Fruit fly (Drosophila melanogaster) whole organism, embryonic: ENCODE data around the gene NANS.

Experiments
- CG1024 ChIP-seq: fragments of 200-800 bp; sonication (Bioruptor generic); IDR thresholded peaks from 2 replicates; pipeline ENCODE4 v1.3.6; 2022; ENCODE audit warnings: missing biosample characterization, missing genetic modification characterization
- CG10321 ChIP-seq: fragments of 200-800 bp; sonication (Bioruptor generic); IDR thresholded peaks from 2 replicates; pipeline ENCODE4 v1.3.6; 2022; ENCODE audit warnings: missing biosample characterization, missing genetic modification characterization
- CG11504 ChIP-seq: fragments of 200-800 bp; sonication (Bioruptor generic); optimal IDR thresholded peaks from 3 replicates; lab custom pipeline; 2019; ENCODE audit warnings: missing biosample characterization, mild to moderate bottlenecking, missing genetic modification characterization, moderate library complexity
- CG11695 ChIP-seq: fragments of 200-800 bp; sonication (Bioruptor generic); IDR thresholded peaks from 3 replicates; pipeline ENCODE4 v1.3.6; 2022; ENCODE audit warnings: missing biosample characterization, missing genetic modification characterization
- CG12769 ChIP-seq: fragments of 200-800 bp; sonication (Bioruptor generic); optimal IDR thresholded peaks from 2 replicates; lab custom pipeline; 2019; ENCODE audit warnings: missing biosample characterization, mild to moderate bottlenecking, missing genetic modification characterization, moderate library complexity
- CG15269 ChIP-seq: fragments of 200-800 bp; sonication (Bioruptor generic); optimal IDR thresholded peaks from 2 replicates; lab custom pipeline; 2018; ENCODE audit warnings: missing biosample characterization, mild to moderate bottlenecking, missing genetic modification characterization, moderate library complexity
- CG17829 ChIP-seq: fragments of 200-800 bp; optimal IDR thresholded peaks from 2 replicates; lab custom pipeline; 2019; ENCODE audit warnings: missing biosample characterization, mild to moderate bottlenecking, missing genetic modification characterization, moderate library complexity
- CG1832 ChIP-seq: fragments of 200-800 bp; sonication (Bioruptor generic); optimal IDR thresholded peaks from 2 replicates; lab custom pipeline; 2017; ENCODE audit warnings: missing biosample characterization, mild to moderate bottlenecking, missing genetic modification characterization, inconsistent platforms
- CG2120 ChIP-seq: fragments of 200-800 bp; sonication (Bioruptor generic); optimal IDR thresholded peaks from 3 replicates; lab custom pipeline; 2016; ENCODE audit warnings: missing biosample characterization, missing genetic modification characterization
- CG2678 ChIP-seq: fragments of 200-800 bp; sonication (Bioruptor generic); optimal IDR thresholded peaks from 3 replicates; lab custom pipeline; 2019; ENCODE audit warnings: missing biosample characterization, mild to moderate bottlenecking, missing genetic modification characterization, moderate library complexity
- CG31224 ChIP-seq: fragments of 200-800 bp; sonication (Bioruptor generic); IDR thresholded peaks from 2 replicates; pipeline ENCODE4 v1.3.6; 2022; ENCODE audit warnings: missing biosample characterization, missing genetic modification characterization
- CG31441 ChIP-seq: fragments of 200-800 bp; sonication (Bioruptor generic); IDR thresholded peaks from 2 replicates; pipeline ENCODE4 v1.3.6; 2022; ENCODE audit warnings: missing biosample characterization, missing genetic modification characterization
- CG32532 ChIP-seq: fragments of 200-800 bp; sonication (Bioruptor generic); IDR thresholded peaks from 2 replicates; pipeline ENCODE4 v1.3.6; 2022; ENCODE audit warnings: missing biosample characterization, missing genetic modification characterization
- CG3281 ChIP-seq: fragments of 200-800 bp; sonication (Bioruptor generic); optimal IDR thresholded peaks from 3 replicates; lab custom pipeline; 2017; ENCODE audit warnings: missing biosample characterization, mild to moderate bottlenecking, missing genetic modification characterization
- CG7987 ChIP-seq: fragments of 200-800 bp; sonication (Bioruptor generic); optimal IDR thresholded peaks from 2 replicates; lab custom pipeline; 2018; ENCODE audit warnings: missing biosample characterization, mild to moderate bottlenecking, missing genetic modification characterization, moderate library complexity
- CG8290 ChIP-seq, 3 experiments: fragments of 200-800 bp; sonication (Bioruptor generic); optimal IDR thresholded peaks; 2 replicates each; lab custom pipeline; 2016 to 2019; ENCODE audit warnings: missing biosample characterization in 3 of 3, missing genetic modification characterization in 3 of 3, mild to moderate bottlenecking in 2 of 3, moderate library complexity in 1 of 3
- CG8765 ChIP-seq: fragments of 200-800 bp; sonication (Bioruptor generic); IDR thresholded peaks from 2 replicates; pipeline ENCODE4 v1.3.6; 2022; ENCODE audit warnings: missing biosample characterization, missing genetic modification characterization
- CG9817 ChIP-seq: fragments of 200-800 bp; sonication (Bioruptor generic); optimal IDR thresholded peaks from 2 replicates; lab custom pipeline; 2018; ENCODE audit warnings: missing biosample characterization, mild to moderate bottlenecking, missing genetic modification characterization, moderate library complexity
- Dek ChIP-seq: fragments of 200-800 bp; sonication (Bioruptor generic); optimal IDR thresholded peaks from 3 replicates; lab custom pipeline; 2019; ENCODE audit warnings: missing biosample characterization, mild to moderate bottlenecking, missing genetic modification characterization, moderate library complexity
- E2f1 ChIP-seq: fragments of 200-800 bp; sonication (Bioruptor generic); IDR thresholded peaks from 2 replicates; pipeline ENCODE4 v1.3.6; 2022; ENCODE audit warnings: missing biosample characterization, missing genetic modification characterization
- Fer3 ChIP-seq: fragments of 200-800 bp; sonication (Bioruptor generic); optimal IDR thresholded peaks from 2 replicates; lab custom pipeline; 2018; ENCODE audit warnings: missing biosample characterization, mild to moderate bottlenecking, missing genetic modification characterization, moderate library complexity
- Hmr ChIP-seq: fragments of 200-800 bp; sonication (Bioruptor generic); optimal IDR thresholded peaks from 3 replicates; lab custom pipeline; 2017; ENCODE audit warnings: mild to moderate bottlenecking, missing biosample characterization, missing genetic modification reagents, missing genetic modification characterization
- Hmx ChIP-seq: fragments of 200-800 bp; sonication (Bioruptor generic); optimal IDR thresholded peaks from 2 replicates; lab custom pipeline; 2016; ENCODE audit warnings: missing biosample characterization, missing genetic modification characterization
- Meics ChIP-seq: fragments of 200-800 bp; sonication (Bioruptor generic); optimal IDR thresholded peaks from 2 replicates; lab custom pipeline; 2017; ENCODE audit warnings: missing biosample characterization, mild to moderate bottlenecking, missing genetic modification characterization
- NfI ChIP-seq: fragments of 200-800 bp; sonication (Bioruptor generic); optimal IDR thresholded peaks from 3 replicates; lab custom pipeline; 2018; ENCODE audit warnings: missing biosample characterization, mild to moderate bottlenecking, missing genetic modification characterization, moderate library complexity
- Sox102F ChIP-seq: fragments of 200-800 bp; sonication (Bioruptor generic); optimal IDR thresholded peaks from 2 replicates; lab custom pipeline; 2018; ENCODE audit warnings: missing biosample characterization, mild to moderate bottlenecking, missing genetic modification characterization, moderate library complexity
- Taf1 ChIP-seq: fragments of 200-800 bp; sonication (Bioruptor generic); IDR thresholded peaks from 2 replicates; pipeline ENCODE4 v1.3.6; 2022; ENCODE audit warnings: missing biosample characterization, missing genetic modification characterization
- Xbp1 ChIP-seq: fragments of 200-800 bp; sonication (Bioruptor generic); optimal IDR thresholded peaks from 3 replicates; lab custom pipeline; 2016; ENCODE audit warnings: missing biosample characterization, mild to moderate bottlenecking, missing genetic modification characterization
- Xrp1 ChIP-seq: fragments of 200-800 bp; sonication (Bioruptor generic); IDR thresholded peaks from 2 replicates; pipeline ENCODE4 v1.3.6; 2022; ENCODE audit warnings: missing biosample characterization, missing genetic modification characterization
- ara ChIP-seq: fragments of 200-800 bp; sonication (Bioruptor generic); IDR thresholded peaks from 2 replicates; pipeline ENCODE4 v1.3.6; 2022; ENCODE audit warnings: missing biosample characterization, missing genetic modification characterization
- bcd ChIP-seq: fragments of 200-800 bp; sonication (Bioruptor generic); optimal IDR thresholded peaks from 2 replicates; lab custom pipeline; 2017; ENCODE audit warnings: missing biosample characterization, mild to moderate bottlenecking, missing genetic modification characterization
- corto ChIP-seq: fragments of 200-800 bp; sonication (Bioruptor generic); optimal IDR thresholded peaks from 2 replicates; lab custom pipeline; 2016; ENCODE audit warnings: missing biosample characterization, mild to moderate bottlenecking, missing genetic modification characterization, moderate library complexity
- dmrt99B ChIP-seq: fragments of 200-800 bp; sonication (Bioruptor generic); optimal IDR thresholded peaks from 2 replicates; lab custom pipeline; 2018; ENCODE audit warnings: missing biosample characterization, mild to moderate bottlenecking, missing genetic modification characterization, moderate library complexity
- eve ChIP-seq, 2 experiments: fragments of >200 bp; optimal IDR thresholded peaks; 2 replicates each; lab custom pipeline; 2017; ENCODE audit warnings: missing biosample characterization in 2 of 2, missing genetic modification characterization in 2 of 2
- grau ChIP-seq: fragments of 200-800 bp; optimal IDR thresholded peaks from 3 replicates; lab custom pipeline; 2019; ENCODE audit warnings: missing biosample characterization, mild to moderate bottlenecking, missing genetic modification characterization, moderate library complexity
- ind ChIP-seq: fragments of 200-800 bp; sonication (Bioruptor generic); optimal IDR thresholded peaks from 3 replicates; lab custom pipeline; 2016; ENCODE audit warnings: missing biosample characterization, missing genetic modification characterization
- lab ChIP-seq: fragments of 200-800 bp; sonication (Bioruptor generic); optimal IDR thresholded peaks from 3 replicates; lab custom pipeline; 2017; ENCODE audit warnings: missing biosample characterization, missing genetic modification characterization, mild to moderate bottlenecking, moderate library complexity, missing genetic modification reagents
- lmd ChIP-seq: fragments of 200-800 bp; sonication (Bioruptor generic); IDR thresholded peaks from 2 replicates; pipeline ENCODE4 v1.3.6; 2022; ENCODE audit warnings: missing biosample characterization, missing genetic modification characterization
- nom ChIP-seq: fragments of 200-800 bp; sonication (Bioruptor generic); optimal IDR thresholded peaks from 2 replicates; lab custom pipeline; 2017; ENCODE audit warnings: missing biosample characterization, missing genetic modification characterization, mild to moderate bottlenecking, moderate library complexity, missing genetic modification reagents
- org-1 ChIP-seq: fragments of 200-800 bp; sonication (Bioruptor generic); optimal IDR thresholded peaks from 2 replicates; lab custom pipeline; 2017; ENCODE audit warnings: missing biosample characterization, missing genetic modification characterization
- run ChIP-seq: fragments of 200-800 bp; sonication (Bioruptor generic); optimal IDR thresholded peaks from 3 replicates; lab custom pipeline; 2018; ENCODE audit warnings: missing biosample characterization, mild to moderate bottlenecking, missing genetic modification characterization
- sc ChIP-seq, 3 experiments: fragments of >200 bp in 2 of 3; fragments of 200-800 bp in 1 of 3; sonication (Bioruptor generic) in 1 of 3; optimal IDR thresholded peaks; 2 replicates in 2 of 3; 3 replicates in 1 of 3; lab custom pipeline; 2017; ENCODE audit warnings: mild to moderate bottlenecking in 1 of 3, missing biosample characterization in 1 of 3, missing genetic modification characterization in 1 of 3, missing genetic modification reagents in 1 of 3
- sd ChIP-seq: fragments of 200-800 bp; sonication (Bioruptor generic); optimal IDR thresholded peaks from 3 replicates; lab custom pipeline; 2018; ENCODE audit warnings: missing biosample characterization, mild to moderate bottlenecking, missing genetic modification characterization, moderate library complexity
- sens ChIP-seq: fragments of 200-800 bp; sonication (Bioruptor generic); peaks from one replicate; lab custom pipeline; 2016; ENCODE audit warnings: missing biosample characterization, missing genetic modification characterization
- so ChIP-seq: fragments of 200-800 bp; sonication (Bioruptor generic); IDR thresholded peaks from 3 replicates; pipeline ENCODE4 v1.3.6; 2022; ENCODE audit warnings: missing biosample characterization, missing genetic modification characterization
- stc ChIP-seq: fragments of 200-800 bp; sonication (Bioruptor generic); IDR thresholded peaks from 2 replicates; pipeline ENCODE4 v1.3.6; 2022; ENCODE audit warnings: missing biosample characterization, missing genetic modification characterization
- zfh2 ChIP-seq: fragments of 200-800 bp; sonication (Bioruptor generic); optimal IDR thresholded peaks from 2 replicates; lab custom pipeline; 2016; ENCODE audit warnings: missing biosample characterization, missing genetic modification characterization

The NANS gene

dm6 chr3R:12442601-12443533 lies 16.5 kb downstream of the NANS start (continued):
- TF ChIP-seq Xrp1 (peak; percentile 30; the same call in 1 of the 2 replicates), Hmx (peak; percentile 9), CG11504 (tag; lab: Kevin White, UChicago) (peak; percentile 58), CG15269 (tag; lab: Kevin White, UChicago) (peak; percentile 71), bcd (GFP tag; lab: Kevin White, UChicago) (peak; percentile 13), sens (GFP tag; lab: Kevin White, UChicago) (peak; percentile 79), CG3281 (GFP tag; lab: Kevin White, UChicago) (peak; percentile 61), CG8765 (GFP tag; lab: Robert Waterston, UW) (no peak), CG2120 (GFP tag; lab: Kevin White, UChicago) (peak; percentile 75), lmd (GFP tag; lab: Robert Waterston, UW) (peak; percentile 24; the same call in 1 of the 2 replicates), grau (tag; lab: Kevin White, UChicago) (peak; percentile 64), Xbp1 (peak; percentile 8), CG2678 (tag; lab: Kevin White, UChicago) (peak; percentile 68), NfI (GFP tag; lab: Kevin White, UChicago) (peak; percentile 23), Taf1 (GFP tag; lab: Robert Waterston, UW) (peak; percentile 39; the same call in 1 of the 2 replicates), CG12769 (tag; lab: Kevin White, UChicago) (peak; percentile 36), CG10321 (GFP tag; lab: Robert Waterston, UW) (peak; percentile 76), corto (GFP tag; lab: Kevin White, UChicago) (peak; percentile 50), nom (GFP tag; lab: Kevin White, UChicago) (peak; percentile 23), Meics (GFP tag; lab: Kevin White, UChicago) (peak; percentile 60), CG1024 (GFP tag; lab: Robert Waterston, UW) (no peak), E2f1 (no peak), CG17829 (peak; percentile 2), Sox102F (peak; percentile 7), sc (optimal IDR thresholded peaks at IDR 0.05; lab: Kevin White, UChicago) (no peak), sc (GFP tag; optimal IDR thresholded peaks at IDR 0.05; lab: Kevin White, UChicago) (no peak), ind (GFP tag; lab: Kevin White, UChicago) (peak; percentile 39), CG7987 (peak; percentile 99), so (GFP tag; lab: Robert Waterston, UW) (peak; percentile 7; the same call in 1 of the 3 replicates), lab (GFP tag; lab: Kevin White, UChicago) (peak; percentile 47), eve (GFP tag; optimal IDR thresholded peaks at IDR 0.05; lab: Kevin White, UChicago) (no peak), ara (no peak), dmrt99B (tag; lab: Kevin White, UChicago) (peak; percentile 39), CG32532 (GFP tag; lab: Robert Waterston, UW) (peak; percentile 45), org-1 (GFP tag; lab: Kevin White, UChicago) (peak; percentile 3), CG9817 (tag; lab: Kevin White, UChicago) (peak; percentile 49), sd (tag; lab: Kevin White, UChicago) (peak; percentile 22), CG8290 (GFP tag; optimal IDR thresholded peaks at IDR 0.05; lab: Kevin White, UChicago) (no peak), CG8290 (tag; optimal IDR thresholded peaks at IDR 0.05; lab: Kevin White, UChicago) (peak in 1 of 2 experiments; percentile 22), CG1832 (GFP tag; lab: Kevin White, UChicago) (peak; percentile 24), Dek (tag; lab: Kevin White, UChicago) (peak; percentile 12), CG11695 (GFP tag; lab: Robert Waterston, UW) (peak; percentile 66; the same call in 2 of the 3 replicates), Hmr (GFP tag; lab: Kevin White, UChicago) (peak; percentile 49), stc (GFP tag; lab: Robert Waterston, UW) (0 out of 2 replicates have a peak, but pooled peaks have one; percentile 24), zfh2 (GFP tag; lab: Kevin White, UChicago) (peak; percentile 21), CG31441 (GFP tag; lab: Robert Waterston, UW) (peak; percentile 24; the same call in 1 of the 2 replicates), CG31224 (GFP tag; lab: Robert Waterston, UW) (0 out of 2 replicates have a peak, but pooled peaks have one; percentile 36), Fer3 (tag; lab: Kevin White, UChicago) (peak; percentile 35), run (tag; lab: Kevin White, UChicago) (no peak)
